Fruit fly (Drosophila melanogaster): ENCODE measurements around the gene CG34164.

CG34164 gene

dm6 chr2L:12006397-12007330, 49.5 kb upstream of the CG34164 start (continued):
- no peak for TF ChIP-seq scrt (GFP tag; optimal IDR thresholded peaks at IDR 0.05)
- TF ChIP-seq mam (GFP tag; optimal IDR thresholded peaks at IDR 0.05) = peak; percentile 69
- no peak for TF ChIP-seq prd (optimal IDR thresholded peaks at IDR 0.05)
- TF ChIP-seq prd (GFP tag; IDR thresholded peaks at IDR 0.05) = no peak
- TF ChIP-seq danr (GFP tag; IDR thresholded peaks at IDR 0.05) = no peak
- peak; percentile 89 for TF ChIP-seq Ets65A (GFP tag)
- TF ChIP-seq Bdp1 (GFP tag; optimal IDR thresholded peaks at IDR 0.05) = peak; percentile 39
- no peak for TF ChIP-seq Sry-δ (GFP tag; optimal IDR thresholded peaks at IDR 0.05)
- no peak for TF ChIP-seq CG16813 (GFP tag; IDR thresholded peaks at IDR 0.05; ENCODE audit: partially characterized antibody)
- peak; percentile 76 for TF ChIP-seq Hsf (GFP tag; optimal IDR thresholded peaks at IDR 0.05)
- no peak for TF ChIP-seq Doc3 (GFP tag; IDR thresholded peaks at IDR 0.05; ENCODE audit: partially characterized antibody)
- peak; percentile 55 for TF ChIP-seq tx (GFP tag; optimal IDR thresholded peaks at IDR 0.05)
- TF ChIP-seq cg (GFP tag; optimal IDR thresholded peaks at IDR 0.05) = no peak
- peak; percentile 11 for TF ChIP-seq CG9876 (GFP tag; optimal IDR thresholded peaks at IDR 0.05)
- peak; percentile 6 for TF ChIP-seq schlank (tag; optimal IDR thresholded peaks at IDR 0.05)
- peak in 1 of 2 experiments; percentile 33 for TF ChIP-seq Hr78 (GFP tag; optimal IDR thresholded peaks at IDR 0.05)
- no peak for TF ChIP-seq ash1 (GFP tag; optimal IDR thresholded peaks at IDR 0.05)
- peak; percentile 70 for TF ChIP-seq tup (GFP tag; optimal IDR thresholded peaks at IDR 0.05)
- TF ChIP-seq br (optimal IDR thresholded peaks at IDR 0.05) = no peak
- no peak for TF ChIP-seq CG9932 (GFP tag; IDR thresholded peaks at IDR 0.05)
- TF ChIP-seq CG11093 (GFP tag; IDR thresholded peaks at IDR 0.05) = peak; percentile 86
- TF ChIP-seq Hand (GFP tag; optimal IDR thresholded peaks at IDR 0.05) = peak; percentile 94
- peak; percentile 56 for TF ChIP-seq CG7987 (GFP tag; optimal IDR thresholded peaks at IDR 0.05)
- no peak for TF ChIP-seq CG13287 (GFP tag; IDR thresholded peaks at IDR 0.05; ENCODE audit: partially characterized antibody)
- no peak for TF ChIP-seq Trl (optimal IDR thresholded peaks at IDR 0.05)
- TF ChIP-seq Trl (GFP tag; optimal IDR thresholded peaks at IDR 0.05) = peak; percentile 59
- peak; percentile 89 for TF ChIP-seq salm (tag; optimal IDR thresholded peaks at IDR 0.05)
- TF ChIP-seq CG4820 (GFP tag; optimal IDR thresholded peaks at IDR 0.05) = peak; percentile 91
- peak; percentile 91 for TF ChIP-seq CG6854 (GFP tag; optimal IDR thresholded peaks at IDR 0.05)
- no peak for TF ChIP-seq CG10321 (GFP tag; IDR thresholded peaks at IDR 0.05)
- TF ChIP-seq CG42726 (GFP tag; IDR thresholded peaks at IDR 0.05; ENCODE audit: partially characterized antibody) = no peak
- TF ChIP-seq dysf (GFP tag; IDR thresholded peaks at IDR 0.05) = no peak
- TF ChIP-seq PHDP (tag; optimal IDR thresholded peaks at IDR 0.05) = peak; percentile 94
- TF ChIP-seq Lpt (GFP tag; optimal IDR thresholded peaks at IDR 0.05) = no peak
- no peak for TF ChIP-seq ase (GFP tag; IDR thresholded peaks at IDR 0.05)
- peak; percentile 59 for TF ChIP-seq Mad (GFP tag; optimal IDR thresholded peaks at IDR 0.05)
- TF ChIP-seq ranshi (GFP tag; IDR thresholded peaks at IDR 0.05) = no peak
- peak; percentile 73 for TF ChIP-seq ems (GFP tag; optimal IDR thresholded peaks at IDR 0.05)
- TF ChIP-seq onecut (GFP tag; IDR thresholded peaks at IDR 0.05) = peak; percentile 71
- peak; percentile 89 for TF ChIP-seq CG12299 (tag; optimal IDR thresholded peaks at IDR 0.05)
- TF ChIP-seq Side (GFP tag; optimal IDR thresholded peaks at IDR 0.05) = peak; percentile 34
- TF ChIP-seq CG31388 (GFP tag; optimal IDR thresholded peaks at IDR 0.05) = peak; percentile 79
- no peak for TF ChIP-seq gsb (GFP tag; IDR thresholded peaks at IDR 0.05)
- TF ChIP-seq da (GFP tag; optimal IDR thresholded peaks at IDR 0.05) = no peak
- peak; percentile 38 for TF ChIP-seq CG8944 (GFP tag; optimal IDR thresholded peaks at IDR 0.05)
- no peak for TF ChIP-seq B-H1 (GFP tag; IDR thresholded peaks at IDR 0.05)
- no peak for TF ChIP-seq CG17912 (GFP tag; optimal IDR thresholded peaks at IDR 0.05)
- TF ChIP-seq YL-1 (GFP tag; optimal IDR thresholded peaks at IDR 0.05) = peak; percentile 91
- no peak for TF ChIP-seq ro (GFP tag; IDR thresholded peaks at IDR 0.05)
- TF ChIP-seq CG3995 (GFP tag; optimal IDR thresholded peaks at IDR 0.05) = peak; percentile 45
- peak; percentile 60 for TF ChIP-seq vfl (GFP tag; optimal IDR thresholded peaks at IDR 0.05)
